Fruit fly (Drosophila melanogaster): ENCODE results near the gene CG5567.

CG5567 gene

DNA sequence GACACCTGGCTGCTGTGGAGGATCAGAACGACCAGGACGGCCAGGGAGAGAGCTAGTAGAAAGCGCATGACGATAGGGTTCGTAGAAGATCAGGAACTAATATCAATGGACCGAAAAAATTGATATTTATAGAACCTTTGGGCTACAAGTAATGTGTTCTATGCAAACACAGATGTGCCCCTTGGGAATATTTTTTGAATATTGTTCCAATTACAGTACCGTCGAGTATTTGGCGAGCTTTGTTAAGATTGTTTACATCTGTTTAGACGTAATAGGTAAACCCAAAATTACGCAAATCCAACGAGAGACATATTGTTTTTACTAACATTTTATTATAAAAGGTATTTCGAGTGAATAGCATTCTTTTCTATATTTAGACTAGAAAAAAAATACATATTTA lies 8.3 kb downstream of the CG5567 start, which contains the start of gene CG32189:
Gene CG32189 (minus strand): TSS at position 101 of the 400 bp plus-strand sequence.
- no peak for TF ChIP-seq fd85E (GFP tag; optimal IDR thresholded peaks at IDR 0.05)
- TF ChIP-seq lz (GFP tag; optimal IDR thresholded peaks at IDR 0.05): no peak

DNA sequence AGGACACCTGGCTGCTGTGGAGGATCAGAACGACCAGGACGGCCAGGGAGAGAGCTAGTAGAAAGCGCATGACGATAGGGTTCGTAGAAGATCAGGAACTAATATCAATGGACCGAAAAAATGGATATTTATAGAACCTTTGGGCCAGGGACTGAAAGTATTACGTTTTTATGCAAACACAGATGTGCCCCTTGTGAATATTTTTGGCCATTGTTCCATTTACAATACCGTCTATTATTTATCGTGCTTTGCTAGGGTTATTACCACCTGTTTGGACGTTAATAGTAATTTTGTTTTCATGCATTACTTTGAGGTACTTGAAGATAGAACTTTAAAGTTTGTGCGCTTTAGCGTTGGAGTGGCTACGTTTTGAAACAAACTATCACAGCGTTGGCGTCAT lies 9.8 kb downstream of the CG5567 start, which contains the start of gene CG32188:
Gene CG32188 (minus strand): TSS at position 101 of the 400 bp plus-strand sequence.
- TF ChIP-seq CG6276 (GFP tag; optimal IDR thresholded peaks at IDR 0.05) (no peak), CG10631 (GFP tag; optimal IDR thresholded peaks at IDR 0.05) (no peak), CG8119 (GFP tag; IDR thresholded peaks at IDR 0.05) (no peak), vri (GFP tag; optimal IDR thresholded peaks at IDR 0.05) (no peak), ss (GFP tag; optimal IDR thresholded peaks at IDR 0.05) (no peak), Hr4 (GFP tag; optimal IDR thresholded peaks at IDR 0.05) (no peak), Hr38 (GFP tag; optimal IDR thresholded peaks at IDR 0.05) (no peak), fd85E (GFP tag; optimal IDR thresholded peaks at IDR 0.05) (no peak), Gug (GFP tag; IDR thresholded peaks at IDR 0.05) (no peak), achi (GFP tag; optimal IDR thresholded peaks at IDR 0.05) (no peak), CG4318 (GFP tag; optimal IDR thresholded peaks at IDR 0.05) (no peak), Ets21C (GFP tag; optimal IDR thresholded peaks at IDR 0.05) (no peak), Smox (GFP tag; optimal IDR thresholded peaks at IDR 0.05) (no peak)

DNA sequence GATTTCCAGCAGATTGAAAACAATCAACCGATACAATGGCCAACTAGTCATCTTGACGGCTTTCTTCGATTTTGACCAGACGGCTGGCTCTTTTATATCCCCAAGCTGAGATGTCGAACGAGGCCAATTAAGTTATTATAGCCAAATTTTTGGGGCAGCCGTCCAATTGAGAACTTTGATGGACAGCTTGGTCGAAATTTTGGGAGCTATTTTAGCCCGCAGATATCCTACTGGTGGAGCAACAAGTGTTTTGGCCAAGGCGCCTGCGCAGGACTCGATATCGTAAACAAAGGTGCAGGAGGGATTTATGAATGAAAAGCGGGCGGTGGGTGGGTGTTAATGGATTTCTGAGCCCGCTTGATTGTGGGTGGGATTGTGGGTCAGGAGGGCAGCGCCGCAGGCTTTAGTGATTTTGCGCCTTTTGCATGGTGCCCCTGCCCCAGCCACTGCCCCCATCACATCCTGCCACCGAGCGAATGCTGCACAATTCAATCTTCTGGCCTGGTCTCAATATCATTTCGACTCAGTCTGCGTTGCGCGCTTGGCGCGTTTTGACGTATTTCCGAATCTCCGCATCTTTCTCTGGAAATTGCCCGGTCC lies 20.5 kb downstream of the CG5567 start, which contains the start of the genes Ir75c and Grd:
Gene Ir75c (minus strand): TSS at position 51 of the 600 bp plus-strand sequence.
Gene Grd (plus strand): TSS at position 550 of the 600 bp plus-strand sequence.
- TF ChIP-seq Met (GFP tag; optimal IDR thresholded peaks at IDR 0.05) (no peak), CG10669 (GFP tag; optimal IDR thresholded peaks at IDR 0.05) (no peak), CG11902 (GFP tag; optimal IDR thresholded peaks at IDR 0.05) (no peak), dsx (GFP tag; optimal IDR thresholded peaks at IDR 0.05; ENCODE audit: poor library complexity, severe bottlenecking) (no peak), Hr39 (GFP tag; optimal IDR thresholded peaks at IDR 0.05) (no peak), OdsH (GFP tag; optimal IDR thresholded peaks at IDR 0.05) (no peak), spab (GFP tag; optimal IDR thresholded peaks at IDR 0.05) (no peak), eg (GFP tag; IDR thresholded peaks at IDR 0.05) (no peak), CG6808 (GFP tag; optimal IDR thresholded peaks at IDR 0.05) (no peak), CG11762 (GFP tag; optimal IDR thresholded peaks at IDR 0.05; ENCODE audit: insufficient read depth) (no peak), acj6 (GFP tag; optimal IDR thresholded peaks at IDR 0.05) (no peak), Sox14 (GFP tag; optimal IDR thresholded peaks at IDR 0.05) (no peak), CG34406 (GFP tag; optimal IDR thresholded peaks at IDR 0.05) (no peak)

DNA sequence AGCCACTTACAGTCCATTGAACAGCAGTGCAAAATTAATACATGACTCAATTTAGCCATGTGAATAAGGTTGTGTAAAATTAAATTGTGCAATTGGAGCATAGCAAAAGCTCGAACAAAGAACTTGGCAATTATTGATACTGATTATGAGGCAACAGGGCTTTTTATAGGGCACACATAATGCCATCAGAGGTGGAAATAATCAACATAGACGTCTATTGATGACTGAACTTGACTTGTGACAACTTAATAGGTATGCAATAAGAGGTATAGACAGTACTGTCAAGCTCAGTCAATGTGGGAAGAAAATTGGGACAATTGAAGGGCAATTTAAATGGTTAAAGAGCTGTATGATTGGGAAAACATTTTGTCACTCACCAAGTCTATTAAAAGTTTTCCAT lies 23.3 kb downstream of the CG5567 start, which contains the start of gene Ir75b:
Gene Ir75b (minus strand): TSS at position 101 of the 400 bp plus-strand sequence.
- TF ChIP-seq salr (GFP tag; optimal IDR thresholded peaks at IDR 0.05): no peak
- no peak for TF ChIP-seq dsx (GFP tag; optimal IDR thresholded peaks at IDR 0.05; ENCODE audit: poor library complexity, severe bottlenecking)
- no peak for TF ChIP-seq fkh (GFP tag; optimal IDR thresholded peaks at IDR 0.05)
- no peak for TF ChIP-seq CG6276 (GFP tag; optimal IDR thresholded peaks at IDR 0.05)
- TF ChIP-seq CG3032 (tag; optimal IDR thresholded peaks at IDR 0.05): no peak
- no peak for TF ChIP-seq CG10631 (GFP tag; optimal IDR thresholded peaks at IDR 0.05)
- TF ChIP-seq achi (GFP tag; optimal IDR thresholded peaks at IDR 0.05): no peak
- no peak for TF ChIP-seq Lpt (GFP tag; optimal IDR thresholded peaks at IDR 0.05)
- no peak for TF ChIP-seq CG6163 (GFP tag; IDR thresholded peaks at IDR 0.05)
- no peak for TF ChIP-seq CG31627 (GFP tag; optimal IDR thresholded peaks at IDR 0.05)

DNA sequence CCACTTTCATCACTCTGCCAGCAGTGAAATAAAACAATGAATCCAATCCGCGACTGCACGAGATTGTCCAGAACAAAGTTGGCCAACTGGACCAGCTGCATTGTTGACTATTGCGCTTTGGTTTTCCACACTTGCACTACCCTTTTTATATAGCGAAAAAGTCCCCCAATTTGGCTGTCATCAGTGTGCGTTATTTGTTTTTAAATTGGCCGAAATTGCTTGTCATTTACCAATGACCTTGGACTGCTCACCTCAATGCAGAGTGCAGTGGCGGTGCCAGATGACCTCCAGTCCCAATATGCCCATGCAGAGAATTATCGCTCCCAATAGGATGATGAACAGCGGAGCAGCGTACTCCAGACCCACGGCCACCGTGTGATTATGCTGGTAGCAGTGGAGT lies 25.5 kb downstream of the CG5567 start, which contains the start of gene Ir75a:
Gene Ir75a (minus strand): TSS at position 101 of the 400 bp plus-strand sequence.
- TF ChIP-seq CG34406 (GFP tag; optimal IDR thresholded peaks at IDR 0.05) (no peak), pdm3 (GFP tag; optimal IDR thresholded peaks at IDR 0.05) (no peak), fd59A (GFP tag; optimal IDR thresholded peaks at IDR 0.05) (no peak), CG31627 (GFP tag; optimal IDR thresholded peaks at IDR 0.05) (no peak), eg (GFP tag; IDR thresholded peaks at IDR 0.05) (no peak), Hr38 (GFP tag; optimal IDR thresholded peaks at IDR 0.05) (no peak), Eip78C (GFP tag) (no peak), CG11294 (GFP tag; IDR thresholded peaks at IDR 0.05) (no peak), spab (GFP tag; optimal IDR thresholded peaks at IDR 0.05) (no peak), CG9139 (GFP tag; optimal IDR thresholded peaks at IDR 0.05) (no peak), acj6 (GFP tag; optimal IDR thresholded peaks at IDR 0.05) (no peak), Ets96B (tag; optimal IDR thresholded peaks at IDR 0.05) (no peak), Eip93F (GFP tag; optimal IDR thresholded peaks at IDR 0.05) (no peak), topi (GFP tag; optimal IDR thresholded peaks at IDR 0.05) (no peak), Lpt (GFP tag; optimal IDR thresholded peaks at IDR 0.05) (no peak)

All from whole organism, prepupa.